Fruit fly (Drosophila melanogaster) Kc167 (cell line): Measurements from ENCODE around the gene L2HGDH.

Experiments
- insv ChIP-seq: fragments of >200 bp; optimal IDR thresholded peaks from 3 replicates; lab custom pipeline; 2018; ENCODE audit warnings: missing external identifiers
- psq ChIP-seq: fragments of >200 bp; optimal IDR thresholded peaks from 2 replicates; lab custom pipeline; 2017; ENCODE audit warnings: missing external identifiers

DNA sequence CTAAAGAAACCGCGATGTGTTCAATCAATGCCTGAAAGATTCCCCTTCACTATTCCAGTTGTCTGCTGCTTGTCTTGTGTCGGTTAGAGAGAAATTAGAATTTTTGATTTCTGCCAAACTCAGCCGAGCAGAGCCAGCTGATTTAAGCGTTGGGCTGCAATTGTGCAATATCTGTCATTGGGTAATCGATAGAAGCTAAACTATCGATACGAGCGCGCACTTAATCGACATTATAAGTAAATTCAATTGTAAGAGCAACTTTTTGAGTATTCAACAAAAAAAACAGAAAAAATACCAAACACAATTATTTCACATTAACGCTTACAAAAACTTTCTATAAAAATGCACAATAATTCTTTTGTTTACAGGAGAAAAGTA is 30.5 kb downstream of the L2HGDH start, which contains the start of gene ssp3:
- no peak for TF ChIP-seq psq
- no peak for TF ChIP-seq insv (lab: Kevin White, UChicago)
